Fruit fly (Drosophila melanogaster): ENCODE results near the gene Meltrin.

Meltrin gene

dm6 chr3R:14710673-14711072 is 13.6 kb upstream of the Meltrin start:
- TF ChIP-seq HLH106 (tag; optimal IDR thresholded peaks at IDR 0.05): no peak
- no peak for TF ChIP-seq psq (GFP tag; optimal IDR thresholded peaks at IDR 0.05)
- TF ChIP-seq rgr (GFP tag; optimal IDR thresholded peaks at IDR 0.05): no peak

DNA sequence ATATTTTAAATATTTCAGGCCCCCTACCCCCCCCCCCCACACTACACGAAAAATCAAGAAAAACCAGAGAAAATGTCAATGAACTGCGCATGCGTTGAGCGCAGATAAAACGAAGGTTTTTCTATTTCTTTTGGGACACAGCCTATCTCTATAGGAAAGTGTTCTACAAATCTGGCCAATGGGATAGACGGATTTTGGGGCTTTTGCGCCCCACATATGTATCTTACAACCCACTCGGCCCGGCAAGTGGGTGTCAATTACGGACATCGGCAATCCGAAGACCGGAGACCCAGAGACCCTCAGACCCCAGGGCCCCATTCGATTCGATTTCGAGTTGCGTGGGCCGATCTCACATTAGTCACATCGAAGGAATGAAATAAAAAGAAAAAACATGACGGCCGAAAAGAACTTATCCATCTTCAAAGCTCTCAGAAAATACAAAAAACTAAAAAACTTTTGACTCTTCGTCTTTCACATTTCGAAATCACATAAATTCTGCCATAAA is 12.4 kb upstream of the Meltrin start:
- TF ChIP-seq Vsx2 (GFP tag; optimal IDR thresholded peaks at IDR 0.05; ENCODE audit: partially characterized antibody) (no peak), Hr83 (GFP tag; optimal IDR thresholded peaks at IDR 0.05; ENCODE audit: poor library complexity, severe bottlenecking) (no peak), CG9705 (GFP tag; optimal IDR thresholded peaks at IDR 0.05) (no peak), pan (optimal IDR thresholded peaks at IDR 0.05) (no peak), jim (GFP tag; optimal IDR thresholded peaks at IDR 0.05) (no peak), CG32264 (GFP tag; optimal IDR thresholded peaks at IDR 0.05) (no peak), h (GFP tag; optimal IDR thresholded peaks at IDR 0.05) (no peak), N (GFP tag; optimal IDR thresholded peaks at IDR 0.05) (no peak), tai (GFP tag; optimal IDR thresholded peaks at IDR 0.05) (no peak), CrebA (GFP tag; optimal IDR thresholded peaks at IDR 0.05; ENCODE audit: borderline replicate concordance) (no peak), foxo (GFP tag; optimal IDR thresholded peaks at IDR 0.05) (no peak), Hr78 (GFP tag; optimal IDR thresholded peaks at IDR 0.05) (no peak), Myc (optimal IDR thresholded peaks at IDR 0.05) (no peak), HLH106 (tag; optimal IDR thresholded peaks at IDR 0.05) (no peak), Mio (GFP tag; optimal IDR thresholded peaks at IDR 0.05) (no peak), lola (GFP tag; optimal IDR thresholded peaks at IDR 0.05) (no peak), psq (GFP tag; optimal IDR thresholded peaks at IDR 0.05) (no peak), Dfd (GFP tag; optimal IDR thresholded peaks at IDR 0.05) (no peak), sage (GFP tag; optimal IDR thresholded peaks at IDR 0.05) (no peak)

- TF ChIP-seq Rel (GFP tag; optimal IDR thresholded peaks at IDR 0.05) (no peak), Rel (tag; optimal IDR thresholded peaks at IDR 0.05) (peak; percentile 24), Sp1 (GFP tag; optimal IDR thresholded peaks at IDR 0.05) (no peak), h (GFP tag; optimal IDR thresholded peaks at IDR 0.05) (peak; percentile 30), jim (GFP tag; optimal IDR thresholded peaks at IDR 0.05) (no peak), dsf (GFP tag; optimal IDR thresholded peaks at IDR 0.05; ENCODE audit: borderline replicate concordance) (no peak), woc (GFP tag; optimal IDR thresholded peaks at IDR 0.05) (no peak), CrebA (GFP tag; optimal IDR thresholded peaks at IDR 0.05; ENCODE audit: borderline replicate concordance) (peak; percentile 36), lola (GFP tag; optimal IDR thresholded peaks at IDR 0.05) (no peak), pan (optimal IDR thresholded peaks at IDR 0.05) (no peak), HLH106 (tag; optimal IDR thresholded peaks at IDR 0.05) (no peak), usp (GFP tag; optimal IDR thresholded peaks at IDR 0.05) (no peak), N (GFP tag; optimal IDR thresholded peaks at IDR 0.05) (no peak), Hnf4 (GFP tag; optimal IDR thresholded peaks at IDR 0.05) (no peak), OdsH (GFP tag; optimal IDR thresholded peaks at IDR 0.05) (no peak), Dfd (GFP tag; optimal IDR thresholded peaks at IDR 0.05) (no peak), rgr (GFP tag; optimal IDR thresholded peaks at IDR 0.05) (no peak), fru (GFP tag; optimal IDR thresholded peaks at IDR 0.05) (no peak), CG32264 (GFP tag; optimal IDR thresholded peaks at IDR 0.05) (peak; percentile 18), Abd-B (GFP tag; optimal IDR thresholded peaks at IDR 0.05) (no peak)
These were observed 11.9 kb upstream of the Meltrin start for dm6 chr3R:14708948-14709385.

DNA sequence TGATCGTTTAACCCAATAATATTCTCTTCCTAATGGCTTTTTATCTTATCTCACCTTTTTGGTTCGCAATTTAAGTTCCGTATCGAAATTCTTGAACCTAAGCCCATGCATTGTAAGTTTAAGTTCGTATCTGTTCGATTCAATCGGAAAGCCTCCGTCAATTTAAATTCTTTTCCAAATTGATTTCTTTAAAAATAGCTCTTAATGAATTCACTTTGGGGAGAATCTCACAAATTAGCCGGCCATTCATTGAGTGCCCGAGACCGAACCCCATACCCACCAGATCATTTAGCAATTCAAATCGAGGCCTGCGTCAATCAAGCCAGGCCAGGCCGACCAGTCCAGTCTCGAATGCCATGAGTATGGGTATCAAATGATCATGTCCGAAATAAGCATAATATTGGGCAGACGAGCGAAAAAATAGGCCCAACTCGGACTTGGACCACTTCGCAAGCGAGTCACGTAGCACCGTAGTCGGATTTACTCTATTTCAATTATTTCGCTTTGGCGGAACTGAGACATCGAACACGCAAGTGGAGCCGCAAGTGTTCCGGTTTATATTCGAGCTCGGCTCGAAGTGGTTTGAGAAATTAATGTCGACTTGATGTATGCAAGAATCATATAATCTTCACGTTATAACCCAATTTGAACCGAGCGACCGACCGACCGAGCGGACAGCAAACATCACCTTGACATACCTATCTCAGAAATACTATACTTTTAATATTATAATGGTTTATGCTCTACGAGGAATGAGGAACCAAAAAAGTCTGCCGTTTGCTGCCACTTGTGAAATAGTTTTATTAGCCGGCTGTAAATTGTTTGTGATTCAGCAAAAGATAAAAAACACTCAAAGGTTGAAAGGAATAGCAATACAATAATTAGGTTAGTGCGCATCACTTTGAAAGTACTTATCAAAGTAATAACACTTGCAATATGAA is 10.9 kb upstream of the Meltrin start:
- TF ChIP-seq Jra (GFP tag; optimal IDR thresholded peaks at IDR 0.05) (no peak), Hnf4 (GFP tag; optimal IDR thresholded peaks at IDR 0.05) (no peak), ey (GFP tag; optimal IDR thresholded peaks at IDR 0.05) (no peak), dmrt93B (GFP tag; optimal IDR thresholded peaks at IDR 0.05) (no peak), Rel (GFP tag; optimal IDR thresholded peaks at IDR 0.05) (no peak), Rel (tag; optimal IDR thresholded peaks at IDR 0.05) (no peak), Hr78 (GFP tag; optimal IDR thresholded peaks at IDR 0.05) (no peak), Mio (GFP tag; optimal IDR thresholded peaks at IDR 0.05) (no peak), Dif (GFP tag; optimal IDR thresholded peaks at IDR 0.05; ENCODE audit: partially characterized antibody) (no peak), jim (GFP tag; optimal IDR thresholded peaks at IDR 0.05) (no peak), Vsx2 (GFP tag; optimal IDR thresholded peaks at IDR 0.05; ENCODE audit: partially characterized antibody) (no peak), tai (GFP tag; optimal IDR thresholded peaks at IDR 0.05) (no peak), OdsH (GFP tag; optimal IDR thresholded peaks at IDR 0.05) (no peak), CrebA (GFP tag; optimal IDR thresholded peaks at IDR 0.05; ENCODE audit: borderline replicate concordance) (no peak), Myc (optimal IDR thresholded peaks at IDR 0.05) (no peak), woc (GFP tag; optimal IDR thresholded peaks at IDR 0.05) (no peak), Sp1 (GFP tag; optimal IDR thresholded peaks at IDR 0.05) (no peak), sv (GFP tag; optimal IDR thresholded peaks at IDR 0.05) (no peak), pan (optimal IDR thresholded peaks at IDR 0.05) (no peak), usp (GFP tag; optimal IDR thresholded peaks at IDR 0.05) (no peak), rgr (GFP tag; optimal IDR thresholded peaks at IDR 0.05) (no peak)
